Worm (Caenorhabditis elegans): ENCODE data around the gene spe-10.

spe-10 gene

DNA sequence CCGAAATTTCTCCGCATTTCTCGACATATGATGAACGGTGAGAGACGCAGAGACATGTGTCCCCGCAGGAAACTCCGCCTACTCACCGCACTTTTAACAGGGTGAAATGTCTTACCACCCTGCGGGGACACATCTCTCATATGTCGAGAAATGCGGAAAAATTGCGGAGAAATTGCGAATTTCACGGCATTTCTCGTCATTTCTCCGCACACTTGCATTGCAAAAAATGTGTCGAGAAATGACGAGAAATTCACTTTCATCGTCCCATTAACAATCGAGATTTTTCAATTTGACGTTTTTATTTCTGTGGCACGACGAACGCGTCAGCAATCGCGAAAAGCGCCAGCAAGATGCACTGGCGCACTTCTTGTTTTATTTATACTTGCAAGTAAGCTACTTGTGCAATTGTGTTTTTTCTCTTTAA, 42.1 kb upstream of the spe-10 start, which contains the start of gene K07C5.13 (continued):
- TF ChIP-seq nhr-80 (tag; optimal IDR thresholded peaks at IDR 0.05) (peak; percentile 55), ceh-27 (GFP tag; optimal IDR thresholded peaks at IDR 0.05) (peak; percentile 42), chd-7 (tag; optimal IDR thresholded peaks at IDR 0.05) (peak; percentile 75), F39B2.1 (GFP tag; IDR thresholded peaks at IDR 0.05) (peak; percentile 100), let-607 (tag; optimal IDR thresholded peaks at IDR 0.05) (peak in 1 of 2 experiments; percentile 0), B0336.3 (GFP tag; IDR thresholded peaks at IDR 0.05) (peak; percentile 88), egl-18 (GFP tag; IDR thresholded peaks at IDR 0.05) (peak; percentile 82), egl-44 (GFP tag; IDR thresholded peaks at IDR 0.05) (peak; percentile 89; the same call in 1 of the 2 replicates), F22D6.2 (tag; optimal IDR thresholded peaks at IDR 0.05) (peak; percentile 48), egrh-3 (GFP tag; IDR thresholded peaks at IDR 0.05) (peak; percentile 43), ceh-91 (GFP tag; IDR thresholded peaks at IDR 0.05) (peak; percentile 89), lag-1 (GFP tag; IDR thresholded peaks at IDR 0.05) (peak; percentile 83; the same call in 1 of the 2 replicates), ztf-18 (tag; optimal IDR thresholded peaks at IDR 0.05) (peak; percentile 96), tlf-1 (GFP tag; optimal IDR thresholded peaks at IDR 0.05) (peak; percentile 70), Y95B8A.8 (GFP tag; IDR thresholded peaks at IDR 0.05) (peak; percentile 88), ceh-40 (GFP tag; IDR thresholded peaks at IDR 0.05) (0 out of 2 replicates have a peak, but pooled peaks have one; percentile 56), aptf-3 (GFP tag; IDR thresholded peaks at IDR 0.05) (peak; percentile 81; the same call in 1 of the 2 replicates), lsl-1 (GFP tag; optimal IDR thresholded peaks at IDR 0.05) (peak; percentile 51), bed-2 (GFP tag; IDR thresholded peaks at IDR 0.05) (peak; percentile 80; the same call in 1 of the 2 replicates), Y53G8AR.9 (GFP tag; conservative IDR thresholded peaks at IDR 0.05) (peak; percentile 95), atf-7 (tag; optimal IDR thresholded peaks at IDR 0.05) (peak; percentile 64), hmg-20 (GFP tag; IDR thresholded peaks at IDR 0.05) (peak; percentile 83), Y53F4B.3 (GFP tag; IDR thresholded peaks at IDR 0.05) (0 out of 2 replicates have a peak, but pooled peaks have one; percentile 45), athp-1 (tag; optimal IDR thresholded peaks at IDR 0.05) (peak; percentile 50), attf-6 (GFP tag; IDR thresholded peaks at IDR 0.05) (peak; percentile 70), Y79H2A.3 (GFP tag; conservative IDR thresholded peaks at IDR 0.05) (peak; percentile 86), B0019.2 (GFP tag; conservative IDR thresholded peaks at IDR 0.05) (peak; percentile 70), attf-5 (GFP tag; optimal IDR thresholded peaks at IDR 0.05) (peak; percentile 68), dox-1 (GFP tag; IDR thresholded peaks at IDR 0.05) (peak; percentile 99), B0035.1 (tag; optimal IDR thresholded peaks at IDR 0.05) (peak; percentile 67), F33H1.4 (GFP tag; IDR thresholded peaks at IDR 0.05) (peak; percentile 68), madf-3 (GFP tag; IDR thresholded peaks at IDR 0.05) (peak; percentile 93), nhr-90 (tag; optimal IDR thresholded peaks at IDR 0.05) (peak; percentile 20), lin-26 (GFP tag; IDR thresholded peaks at IDR 0.05) (peak; percentile 79), lin-54 (GFP tag; optimal IDR thresholded peaks at IDR 0.05) (peak; percentile 64), hsf-1 (GFP tag; IDR thresholded peaks at IDR 0.05) (peak; percentile 84), K11D2.4 (GFP tag; IDR thresholded peaks at IDR 0.05) (peak; percentile 96), repo-1 (tag; optimal IDR thresholded peaks at IDR 0.05) (peak; percentile 83), madf-6 (GFP tag; IDR thresholded peaks at IDR 0.05) (peak; percentile 86)

DNA sequence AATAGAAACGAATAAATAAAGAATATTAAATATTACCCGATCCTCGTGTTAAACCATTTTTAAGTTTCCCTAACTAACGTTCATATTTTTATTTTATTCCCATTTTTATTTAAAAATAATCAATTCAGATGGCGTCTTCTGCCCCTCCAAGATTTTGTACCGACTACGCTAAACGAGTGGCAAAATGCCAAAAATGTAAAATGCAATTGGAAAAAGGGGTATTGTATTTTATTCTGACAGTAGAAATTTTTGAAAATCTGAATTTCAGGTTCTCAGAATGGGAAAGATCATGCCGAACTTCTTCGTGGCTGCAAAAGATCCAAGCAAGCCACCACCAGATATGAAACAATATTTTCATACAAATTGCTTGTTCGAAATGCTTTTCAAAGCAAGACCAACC, 41.1 kb upstream of the spe-10 start, which contains the start of gene K07C5.3:
K07C5.3 (plus strand) TSS at position 129 of the 400 bp plus-strand sequence.
- peak; percentile 66; the same call in 1 of the 2 replicates for TF ChIP-seq Y79H2A.3 (GFP tag; conservative IDR thresholded peaks at IDR 0.05)
- 0 out of 2 replicates have a peak, but pooled peaks have one; percentile 71 for TF ChIP-seq aptf-3 (GFP tag; IDR thresholded peaks at IDR 0.05)
- TF ChIP-seq F52B5.7 (tag; optimal IDR thresholded peaks at IDR 0.05), result peak; percentile 8
- TF ChIP-seq nhr-120 (GFP tag; IDR thresholded peaks at IDR 0.05), result no peak
- TF ChIP-seq pbrm-1 (GFP tag; IDR thresholded peaks at IDR 0.05), result peak; percentile 48; the same call in 1 of the 2 replicates
- no peak for TF ChIP-seq mes-4 (tag; optimal IDR thresholded peaks at IDR 0.05)
- TF ChIP-seq D2030.7 (GFP tag; IDR thresholded peaks at IDR 0.05), result peak; percentile 15; the same call in 1 of the 2 replicates
- 0 out of 2 replicates have a peak, but pooled peaks have one; percentile 11 for TF ChIP-seq B0336.3 (GFP tag; IDR thresholded peaks at IDR 0.05)
- 0 out of 2 replicates have a peak, but pooled peaks have one; percentile 59 for TF ChIP-seq ekl-4 (GFP tag; IDR thresholded peaks at IDR 0.05)
- peak; percentile 2 for TF ChIP-seq lin-54 (GFP tag; optimal IDR thresholded peaks at IDR 0.05)
- no peak for TF ChIP-seq snpc-1.1 (tag; optimal IDR thresholded peaks at IDR 0.05; ENCODE audit: insufficient read depth)
- TF ChIP-seq chd-7 (tag; optimal IDR thresholded peaks at IDR 0.05), result peak; percentile 38
- TF ChIP-seq atf-7 (tag; optimal IDR thresholded peaks at IDR 0.05), result peak; percentile 27
- TF ChIP-seq madf-3 (GFP tag; IDR thresholded peaks at IDR 0.05), result peak; percentile 76
- no peak for TF ChIP-seq F55B11.4 (tag; optimal IDR thresholded peaks at IDR 0.05; ENCODE audit: borderline replicate concordance, insufficient read depth)
- 0 out of 2 replicates have a peak, but pooled peaks have one; percentile 17 for TF ChIP-seq attf-6 (GFP tag; IDR thresholded peaks at IDR 0.05)
